Worm (Caenorhabditis elegans): ENCODE data around the gene ZK1307.8.

DNA sequence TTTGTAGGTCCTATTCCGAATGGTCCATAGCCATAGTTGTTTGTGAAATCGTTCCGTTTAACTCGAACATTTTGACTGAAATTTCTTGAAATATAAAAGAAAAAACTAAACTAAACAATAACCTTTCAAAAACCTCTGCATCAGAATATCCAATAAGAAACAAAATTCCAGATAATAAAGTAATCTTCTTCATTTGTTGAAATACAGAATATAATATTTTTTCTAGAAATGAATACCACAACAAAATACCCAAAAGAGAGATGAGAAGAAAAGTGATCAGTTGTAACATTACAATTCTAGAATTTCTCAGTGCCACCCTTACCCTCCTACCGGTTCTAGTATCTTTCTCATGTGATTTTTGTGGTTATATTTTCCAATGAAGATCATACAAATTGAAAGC is 29.3 kb downstream of the ZK1307.8 start, which contains the start of gene ZK1307.2:
- TF ChIP-seq ref-1 (GFP tag; conservative IDR thresholded peaks at IDR 0.05) (no peak), med-1 (GFP tag; optimal IDR thresholded peaks at IDR 0.05; ENCODE audit: insufficient read depth) (no peak)
